Worm (Caenorhabditis elegans) whole organism, L4 larva: ENCODE results near the gene lys-10.
"Not testable (repeated sequence)": the region's sequence is repeated elsewhere in the genome, so short reads cannot be mapped to it uniquely, and the experiment has no call there.

Source experiments
- R02D3.7 ChIP-seq: fragments of 150-350 bp; sonication (generic microtip); optimal IDR thresholded peaks from 3 replicates; lab custom pipeline; 2014; ENCODE audit warnings: missing biosample characterization, missing genetic modification characterization
- Y105C5A.15 ChIP-seq: fragments of 200-800 bp; sonication (Bioruptor generic); IDR thresholded peaks from 2 replicates; pipeline ENCODE4 v1.3.6; 2022; ENCODE audit warnings: missing genetic modification characterization, missing compliant biosample characterization
- Y75B8A.6 ChIP-seq: fragments of 200-800 bp; sonication (Bioruptor generic); IDR thresholded peaks from 2 replicates; pipeline ENCODE4 v1.3.6; 2022; ENCODE audit warnings: missing genetic modification reagents, missing genetic modification characterization, missing compliant biosample characterization
- ZK337.2 ChIP-seq: fragments of 200-800 bp; sonication (Bioruptor generic); IDR thresholded peaks from 2 replicates; pipeline ENCODE4 v1.3.6; 2022; ENCODE audit warnings: missing genetic modification reagents, missing genetic modification characterization, missing compliant biosample characterization
- aly-2 ChIP-seq: sonication (generic microtip); optimal IDR thresholded peaks from 2 replicates; lab custom pipeline; 2018; ENCODE audit warnings: missing biosample characterization, missing genetic modification characterization
- arid-1 ChIP-seq: fragments of 200-800 bp; sonication (Bioruptor generic); conservative IDR thresholded peaks from 2 replicates; pipeline ENCODE4 v1.3.6; 2022; ENCODE audit warnings: missing genetic modification reagents, missing genetic modification characterization, missing compliant biosample characterization
- ceh-20 ChIP-seq: fragments of 200-800 bp; sonication (Bioruptor generic); IDR thresholded peaks from 2 replicates; pipeline ENCODE4 v1.3.6; 2022; ENCODE audit warnings: missing genetic modification reagents, missing genetic modification characterization, missing compliant biosample characterization
- ceh-28 ChIP-seq: fragments of 150-350 bp; optimal IDR thresholded peaks from 2 replicates; lab custom pipeline; 2014; ENCODE audit warnings: missing biosample characterization, missing genetic modification reagents, missing genetic modification characterization
- ceh-44 ChIP-seq: fragments of 200-800 bp; sonication (Bioruptor generic); IDR thresholded peaks from 2 replicates; pipeline ENCODE4 v1.3.6; 2022; ENCODE audit warnings: missing genetic modification reagents, missing genetic modification characterization, missing compliant biosample characterization
- ceh-62 ChIP-seq: sonication (generic microtip); optimal IDR thresholded peaks from 2 replicates; lab custom pipeline; 2017; ENCODE audit warnings: missing biosample characterization, missing genetic modification characterization
- daf-16 ChIP-seq, 3 experiments: sonication (generic microtip); optimal IDR thresholded peaks; 2 replicates each; lab custom pipeline; 2016 to 2017; ENCODE audit warnings: missing genetic modification characterization in 3 of 3, missing genetic modification reagents in 3 of 3, mild to moderate bottlenecking in 2 of 3, missing compliant biosample characterization in 2 of 3, missing biosample characterization in 1 of 3, moderate library complexity in 1 of 3
- daf-8 ChIP-seq: fragments of 200-800 bp; sonication (Bioruptor generic); IDR thresholded peaks from 2 replicates; pipeline ENCODE4 v1.3.6; 2022; ENCODE audit warnings: missing genetic modification characterization, missing compliant biosample characterization
- dpl-1 ChIP-seq: fragments of 150-350 bp; optimal IDR thresholded peaks from 2 replicates; lab custom pipeline; 2014; ENCODE audit warnings: missing biosample characterization, missing genetic modification reagents, missing genetic modification characterization
- dve-1 ChIP-seq: sonication (generic microtip); optimal IDR thresholded peaks from 2 replicates; lab custom pipeline; 2017; ENCODE audit warnings: antibody characterized with exemption, mild to moderate bottlenecking, missing genetic modification characterization, missing compliant biosample characterization; ENCODE audit not compliant: insufficient read depth
- egl-43 ChIP-seq: fragments of 200-800 bp; sonication (Bioruptor generic); IDR thresholded peaks from 2 replicates; pipeline ENCODE4 v1.3.6; 2022; ENCODE audit warnings: missing genetic modification reagents, missing genetic modification characterization, missing compliant biosample characterization
- fos-1 ChIP-seq: fragments of 150-350 bp; optimal IDR thresholded peaks from 2 replicates; lab custom pipeline; 2014; ENCODE audit warnings: missing biosample characterization, missing genetic modification characterization
- lin-1 ChIP-seq: fragments of 200-800 bp; sonication (Bioruptor generic); IDR thresholded peaks from 2 replicates; pipeline ENCODE4 v1.3.6; 2022; ENCODE audit warnings: missing genetic modification reagents, missing genetic modification characterization, missing compliant biosample characterization
- lin-15B ChIP-seq: fragments of 150-350 bp; sonication (generic microtip); optimal IDR thresholded peaks from 3 replicates; lab custom pipeline; 2014; ENCODE audit warnings: missing biosample characterization, missing genetic modification characterization
- lin-39 ChIP-seq: fragments of 150-350 bp; optimal IDR thresholded peaks from 2 replicates; lab custom pipeline; 2014; ENCODE audit warnings: missing biosample characterization, missing genetic modification reagents, missing genetic modification characterization
- lsy-2 ChIP-seq, 2 experiments: fragments of 150-350 bp in 1 of 2; sonication (generic microtip) in 1 of 2; optimal IDR thresholded peaks; 2 replicates each; lab custom pipeline; 2014 to 2017; ENCODE audit warnings: missing biosample characterization in 2 of 2, missing genetic modification characterization in 2 of 2
- madf-5 ChIP-seq, 2 experiments: fragments of 200-800 bp; sonication (Bioruptor generic); IDR thresholded peaks; 2 replicates each; pipeline ENCODE4 v1.3.6; 2022; ENCODE audit warnings: missing compliant biosample characterization in 2 of 2, missing genetic modification characterization in 2 of 2
- mdt-29 ChIP-seq: fragments of 200-800 bp; sonication (Bioruptor generic); IDR thresholded peaks from 2 replicates; pipeline ENCODE4 v1.3.6; 2022; ENCODE audit warnings: missing genetic modification reagents, missing genetic modification characterization, missing compliant biosample characterization
- nhr-25 ChIP-seq: sonication (generic microtip); optimal IDR thresholded peaks from 2 replicates; lab custom pipeline; 2017; ENCODE audit warnings: missing genetic modification characterization, mild to moderate bottlenecking, missing compliant biosample characterization, antibody characterized with exemption, moderate library complexity, borderline replicate concordance; ENCODE audit not compliant: insufficient read depth
- nhr-28 ChIP-seq: fragments of 150-350 bp; optimal IDR thresholded peaks from 2 replicates; lab custom pipeline; 2014; ENCODE audit warnings: missing biosample characterization, missing genetic modification characterization
- nhr-41 ChIP-seq: fragments of 200-800 bp; sonication (Bioruptor generic); IDR thresholded peaks from 2 replicates; pipeline ENCODE4 v1.3.6; 2022; ENCODE audit warnings: missing genetic modification reagents, missing genetic modification characterization, missing compliant biosample characterization
- pha-4 ChIP-seq, 2 experiments: fragments of 150-350 bp in 1 of 2; fragments of 200-800 bp in 1 of 2; sonication (Bioruptor generic) in 1 of 2; IDR thresholded peaks in 1 of 2; optimal IDR thresholded peaks in 1 of 2; 2 replicates each; pipeline versions ENCODE4 v1.3.6 to Lab custom; 2014 to 2022; ENCODE audit warnings: missing genetic modification characterization in 2 of 2, missing genetic modification reagents in 2 of 2, missing biosample characterization in 1 of 2, missing compliant biosample characterization in 1 of 2
- php-3 ChIP-seq: fragments of 200-800 bp; sonication (Bioruptor generic); IDR thresholded peaks from 2 replicates; pipeline ENCODE4 v1.3.6; 2022; ENCODE audit warnings: missing genetic modification reagents, missing genetic modification characterization, missing compliant biosample characterization
- rbr-2 ChIP-seq: sonication (generic microtip); optimal IDR thresholded peaks from 2 replicates; lab custom pipeline; 2016; ENCODE audit warnings: missing genotype, missing genetic modification characterization, missing compliant biosample characterization
- set-16 ChIP-seq: fragments of 200-800 bp; sonication (Bioruptor generic); IDR thresholded peaks from 2 replicates; pipeline ENCODE4 v1.3.6; 2022; ENCODE audit warnings: missing genetic modification reagents, missing genetic modification characterization, missing compliant biosample characterization
- spr-3 ChIP-seq: fragments of 200-800 bp; sonication (Bioruptor generic); optimal IDR thresholded peaks from 2 replicates; lab custom pipeline; 2018; ENCODE audit warnings: mild to moderate bottlenecking, missing genetic modification characterization, missing compliant biosample characterization
- unc-62 ChIP-seq, 3 experiments: fragments of 150-350 bp in 1 of 3; sonication (generic microtip); optimal IDR thresholded peaks in 2 of 3; peaks in 1 of 3; 1 replicate in 1 of 3; 2 replicates in 2 of 3; lab custom pipeline; 2014 to 2017; ENCODE audit warnings: missing biosample characterization in 3 of 3, missing genetic modification characterization in 3 of 3, missing genetic modification reagents in 3 of 3, missing genotype in 1 of 3
- zfp-2 ChIP-seq: sonication (generic microtip); optimal IDR thresholded peaks from 2 replicates; lab custom pipeline; 2016; ENCODE audit warnings: mild to moderate bottlenecking, missing genetic modification characterization, missing compliant biosample characterization
- zip-11 ChIP-seq: fragments of 200-800 bp; sonication (Bioruptor generic); IDR thresholded peaks from 2 replicates; pipeline ENCODE4 v1.3.6; 2022; ENCODE audit warnings: missing genetic modification characterization, missing compliant biosample characterization

Gene lys-10

DNA sequence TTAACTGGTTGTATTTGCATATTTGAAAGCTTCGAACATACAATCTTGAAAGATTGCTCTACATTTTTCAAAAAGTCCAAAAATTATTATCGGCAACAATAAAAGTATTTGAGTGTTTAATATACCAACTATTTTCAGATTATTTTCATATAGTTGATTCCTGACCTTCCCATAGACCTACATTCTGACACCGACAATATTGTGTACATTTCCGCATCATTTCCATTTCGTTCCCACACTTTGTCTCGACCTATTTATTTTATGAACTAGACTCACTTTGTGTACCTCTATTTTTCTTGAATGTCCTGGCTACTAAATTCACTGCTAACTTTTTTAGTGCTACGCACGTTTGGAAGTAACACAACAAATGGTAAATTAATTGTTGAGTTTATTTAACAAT, 9.8 kb downstream of the lys-10 start, which contains the start of gene lgc-5:
lgc-5 (plus strand) TSS at position 301 of the 400 bp plus-strand sequence.
- TF ChIP-seq dve-1 (tag; lab: Kevin White, UChicago) (no peak), egl-43 (no peak)
- TF ChIP-seq, all 104 proteins: peak for 0

DNA sequence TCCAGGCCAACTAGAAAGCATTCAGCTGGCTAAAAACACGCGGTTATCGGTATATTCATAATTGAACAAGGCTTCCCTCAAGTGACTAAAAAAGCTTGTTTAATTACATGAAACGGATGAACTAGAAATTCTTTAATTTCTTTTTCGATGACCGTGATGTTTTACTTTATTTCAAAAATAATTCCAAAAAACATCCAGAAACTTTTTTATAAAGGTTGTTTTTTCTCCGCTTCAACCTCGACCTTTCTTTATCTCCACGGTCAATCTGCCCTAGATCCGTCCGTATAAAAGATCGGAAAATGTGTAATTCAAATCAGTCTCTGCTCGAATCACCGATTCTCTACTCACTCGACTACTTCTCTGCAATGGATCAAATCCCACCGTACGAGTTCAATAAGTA, 12.9 kb downstream of the lys-10 start, which contains the start of gene F17E9.5:
F17E9.5 (plus strand) TSS at position 301 of the 400 bp plus-strand sequence.
- TF ChIP-seq unc-62 (GFP tag; optimal IDR thresholded peaks at IDR 0.05 in 1 of 2; lab: Kevin White, UChicago) (peak in 1 of 2 experiments; percentile 34), unc-62 (tag; optimal IDR thresholded peaks at IDR 0.05; lab: Kevin White, UChicago) (no peak), rbr-2 (tag; lab: Kevin White, UChicago) (no peak)
- TF ChIP-seq, all 104 proteins: peak for 1

DNA sequence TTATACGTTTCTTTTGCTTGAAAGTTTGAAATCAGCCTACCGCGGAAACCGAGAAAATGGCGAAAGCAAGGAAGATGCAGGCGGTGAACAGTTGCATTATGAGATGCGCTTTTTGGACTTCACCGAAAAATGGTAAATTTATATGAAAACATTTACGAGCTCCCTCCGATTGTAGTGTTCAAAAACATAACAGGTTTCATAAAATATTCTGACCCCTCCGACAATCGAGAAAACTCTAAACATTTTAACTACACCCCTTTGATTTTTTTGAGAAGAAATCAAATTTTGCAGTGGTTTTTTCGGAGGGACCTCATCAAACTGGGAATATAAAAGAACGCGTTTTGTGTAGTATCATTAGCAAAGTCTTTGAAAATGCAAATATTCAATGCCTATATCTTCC, 14.4 kb downstream of the lys-10 start, which contains the start of the genes F17E9.18 and F17E9.15:
F17E9.18 (minus strand) TSS at position 101 of the 400 bp plus-strand sequence.
F17E9.15 (plus strand) TSS at position 368 of the 400 bp plus-strand sequence.
- no peak for TF ChIP-seq Y105C5A.15 (GFP tag; lab: Robert Waterston, UW)
- TF ChIP-seq daf-8 = no peak
- no peak for TF ChIP-seq mdt-29 (GFP tag; lab: Robert Waterston, UW)
- TF ChIP-seq ceh-20 (GFP tag; lab: Robert Waterston, UW) = no peak
- no peak for TF ChIP-seq php-3 (GFP tag; lab: Robert Waterston, UW)
- no peak for TF ChIP-seq arid-1
- TF ChIP-seq zfp-2 = no peak
- TF ChIP-seq unc-62 (GFP tag; optimal IDR thresholded peaks at IDR 0.05 in 1 of 2; lab: Kevin White, UChicago) = no peak
- TF ChIP-seq unc-62 (tag; optimal IDR thresholded peaks at IDR 0.05; lab: Kevin White, UChicago) = no peak
- no peak for TF ChIP-seq ceh-28 (tag; lab: Kevin White, UChicago)
- no peak for TF ChIP-seq zip-11 (GFP tag; lab: Robert Waterston, UW)
- no peak for TF ChIP-seq R02D3.7
- no peak for TF ChIP-seq lin-15B
- TF ChIP-seq spr-3 (GFP tag; lab: Kevin White, UChicago) = no peak
- no peak for TF ChIP-seq madf-5 (GFP tag; IDR thresholded peaks at IDR 0.05; lab: Robert Waterston, UW)
- TF ChIP-seq ceh-44 = no peak
- TF ChIP-seq aly-2 = no peak
- TF ChIP-seq lin-1 (GFP tag; lab: Robert Waterston, UW) = no peak

DNA sequence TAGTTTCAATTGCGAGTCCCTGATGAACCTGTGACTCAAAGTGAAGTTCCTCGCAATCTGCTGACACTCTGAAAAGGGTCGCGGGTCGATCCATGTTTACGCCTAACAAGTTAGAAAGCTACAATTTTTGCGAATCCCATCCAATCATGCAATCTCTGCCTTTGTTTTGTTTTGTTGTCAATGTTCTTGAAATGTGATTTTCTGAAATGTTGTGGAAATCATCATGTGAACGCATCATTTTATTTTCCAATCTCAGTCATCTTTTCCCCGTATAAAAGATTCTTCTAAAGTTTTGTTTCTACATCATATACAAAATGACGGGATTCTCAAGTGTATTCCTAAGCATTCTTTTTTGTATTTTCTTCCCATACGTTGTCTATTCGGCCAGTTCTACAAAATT, 15.4 kb downstream of the lys-10 start, which contains the start of gene F17E9.4:
F17E9.4 (plus strand) TSS at position 301 of the 400 bp plus-strand sequence.
- no peak for TF ChIP-seq ceh-28 (tag; lab: Kevin White, UChicago)
- TF ChIP-seq unc-62 (GFP tag; optimal IDR thresholded peaks at IDR 0.05 in 1 of 2; lab: Kevin White, UChicago) = no peak
- no peak for TF ChIP-seq unc-62 (tag; optimal IDR thresholded peaks at IDR 0.05; lab: Kevin White, UChicago)
- TF ChIP-seq daf-16 (GFP tag; optimal IDR thresholded peaks at IDR 0.05; lab: Kevin White, UChicago) = no peak
- no peak for TF ChIP-seq daf-16 (tag; optimal IDR thresholded peaks at IDR 0.05; lab: Kevin White, UChicago)

DNA sequence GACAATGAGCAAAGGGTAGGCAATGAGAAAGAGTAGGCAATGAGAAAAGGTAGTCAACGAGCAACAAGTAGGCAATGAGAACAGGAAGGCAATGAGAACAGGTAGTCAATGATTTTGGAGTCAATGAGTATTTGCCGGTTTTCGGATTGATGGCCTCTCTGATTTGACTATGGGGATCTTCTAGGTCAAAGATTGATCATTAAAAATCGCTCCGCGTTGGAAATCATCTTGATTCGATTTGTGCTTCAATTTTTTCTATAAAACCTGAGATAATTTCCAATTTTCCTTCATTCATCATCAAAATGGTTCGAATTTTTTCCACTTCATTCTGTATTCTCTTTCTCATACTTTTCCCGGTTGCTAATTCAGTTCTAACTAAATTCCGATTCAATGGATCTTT, 19.4 kb downstream of the lys-10 start, which contains the start of gene F17E9.16:
F17E9.16 (plus strand) TSS at position 301 of the 400 bp plus-strand sequence.
- TF ChIP-seq R02D3.7; unc-62 (GFP tag; optimal IDR thresholded peaks at IDR 0.05 in 1 of 2; lab: Kevin White, UChicago); unc-62 (tag; optimal IDR thresholded peaks at IDR 0.05; lab: Kevin White, UChicago); nhr-41 (GFP tag; lab: Robert Waterston, UW): not testable (repeated sequence)

DNA sequence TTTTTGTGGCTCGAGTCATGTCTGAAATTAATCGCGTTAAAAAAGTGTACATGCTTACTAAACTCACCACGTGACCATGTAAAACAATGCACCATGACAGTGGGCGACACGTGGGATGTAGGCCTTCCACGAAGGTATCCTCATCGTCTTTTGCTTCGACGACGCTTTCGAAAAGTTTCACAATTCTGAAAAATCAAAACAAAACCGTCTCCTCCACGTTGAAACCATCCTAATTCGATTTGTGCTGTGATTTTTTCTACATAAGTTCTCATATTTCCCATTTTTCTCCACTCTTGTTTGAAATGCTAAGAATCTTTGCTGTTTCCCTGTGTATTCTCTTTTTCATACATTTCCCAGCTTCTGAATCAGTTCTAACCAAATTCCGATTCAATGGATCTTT, 21.9 kb downstream of the lys-10 start, which contains the start of gene F17E9.3:
F17E9.3 (plus strand) TSS at position 301 of the 400 bp plus-strand sequence.
- TF ChIP-seq pha-4 (GFP tag; IDR thresholded peaks at IDR 0.05; lab: Robert Waterston, UW) = no peak
- no peak for TF ChIP-seq pha-4 (tag; optimal IDR thresholded peaks at IDR 0.05; lab: Kevin White, UChicago)

DNA sequence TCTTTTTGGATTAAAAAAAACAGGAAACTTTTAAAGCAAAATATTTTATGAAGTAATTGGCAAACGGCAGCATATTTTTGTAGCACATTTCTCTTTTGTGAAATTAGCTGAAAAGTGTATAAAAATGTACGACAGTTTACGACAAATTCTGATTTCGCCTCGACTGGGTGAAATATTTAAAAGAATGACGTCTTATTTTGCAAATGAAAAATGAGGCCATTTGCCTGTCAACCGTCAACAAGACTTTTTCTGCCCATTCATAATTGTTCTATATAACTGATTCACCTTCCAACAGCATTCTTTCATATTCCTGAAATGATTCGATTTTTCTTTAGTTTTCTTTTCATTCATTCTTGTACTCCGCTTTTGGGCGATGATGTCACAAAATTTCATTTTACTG, 23.0 kb downstream of the lys-10 start, which contains the start of the genes F17E9.2 and col-116:
F17E9.2 (plus strand) TSS at position 301 of the 400 bp plus-strand sequence.
col-116 (plus strand) TSS at position 315 of the 400 bp plus-strand sequence.
- TF ChIP-seq ceh-62 (tag; lab: Kevin White, UChicago) (no peak), set-16 (GFP tag; lab: Robert Waterston, UW) (no peak), dpl-1 (GFP tag; lab: Kevin White, UChicago) (no peak), nhr-41 (GFP tag; lab: Robert Waterston, UW) (no peak), fos-1 (tag; lab: Kevin White, UChicago) (no peak), lsy-2 (tag; optimal IDR thresholded peaks at IDR 0.05; lab: Kevin White, UChicago) (no peak), Y75B8A.6 (GFP tag; lab: Robert Waterston, UW) (no peak), ZK337.2 (GFP tag; lab: Robert Waterston, UW) (no peak), lin-39 (tag; lab: Kevin White, UChicago) (no peak), nhr-25 (tag; lab: Kevin White, UChicago) (no peak), aly-2 (no peak), madf-5 (GFP tag; IDR thresholded peaks at IDR 0.05; lab: Robert Waterston, UW) (no peak), nhr-28 (tag; lab: Kevin White, UChicago) (no peak)
